Fruit fly (Drosophila melanogaster): ENCODE data around the gene Prosbeta2R2.

- TF ChIP-seq pan (optimal IDR thresholded peaks at IDR 0.05): no peak
- TF ChIP-seq usp (GFP tag; optimal IDR thresholded peaks at IDR 0.05): no peak
- TF ChIP-seq EcR (GFP tag; optimal IDR thresholded peaks at IDR 0.05): no peak
- TF ChIP-seq psq (optimal IDR thresholded peaks at IDR 0.05): no peak
- TF ChIP-seq Dll (optimal IDR thresholded peaks at IDR 0.05): no peak
Observed at dm6 chr3R:5262592-5262991, 43.3 kb upstream of the Prosbeta2R2 start, which contains the start of gene Tim17a2.

All from whole organism.